Fruit fly (Drosophila melanogaster): ENCODE measurements around the gene CG3568.

CG3568 gene

DNA sequence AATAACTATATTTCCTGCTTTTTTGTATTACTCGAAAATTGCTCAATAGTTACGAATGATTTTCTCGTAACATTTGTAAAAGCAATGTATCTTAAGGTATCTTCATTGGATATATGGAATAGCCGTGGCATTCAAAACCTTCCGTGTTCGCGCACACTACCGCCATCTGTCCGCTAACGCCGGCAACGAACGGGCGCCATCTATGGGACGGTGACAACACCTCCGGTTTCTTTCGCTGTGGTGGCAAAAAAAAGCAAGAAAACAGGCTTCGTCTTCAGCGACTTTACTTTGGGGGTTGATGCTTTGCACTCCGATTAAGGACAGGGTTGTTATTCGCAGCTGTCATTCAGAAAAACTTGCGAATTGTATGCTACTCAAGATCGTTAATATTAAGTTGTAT is 35.3 kb upstream of the CG3568 start (continued):
- TF ChIP-seq CG11695 (GFP tag; IDR thresholded peaks at IDR 0.05) (0 out of 3 replicates have a peak, but pooled peaks have one; percentile 34), nerfin-1 (tag; optimal IDR thresholded peaks at IDR 0.05) (no peak), mirr (GFP tag; optimal IDR thresholded peaks at IDR 0.05) (peak; percentile 19), repo (GFP tag; optimal IDR thresholded peaks at IDR 0.05) (no peak), C15 (GFP tag; IDR thresholded peaks at IDR 0.05) (no peak), Deaf1 (tag; optimal IDR thresholded peaks at IDR 0.05) (no peak), ara (GFP tag; IDR thresholded peaks at IDR 0.05) (peak; percentile 65; the same call in 1 of the 2 replicates), E2f1 (GFP tag; IDR thresholded peaks at IDR 0.05) (peak; percentile 62), HHEX (GFP tag; optimal IDR thresholded peaks at IDR 0.05) (peak; percentile 8), ind (GFP tag; optimal IDR thresholded peaks at IDR 0.05) (peak; percentile 32), CG9609 (GFP tag; optimal IDR thresholded peaks at IDR 0.05) (peak; percentile 55), cwo (GFP tag; optimal IDR thresholded peaks at IDR 0.05) (no peak), CG13296 (GFP tag; optimal IDR thresholded peaks at IDR 0.05) (peak; percentile 12), ci (GFP tag; IDR thresholded peaks at IDR 0.05) (peak; percentile 91), slp2 (GFP tag; optimal IDR thresholded peaks at IDR 0.05) (peak; percentile 4), CoRest (tag; optimal IDR thresholded peaks at IDR 0.05) (peak; percentile 58), wdn (GFP tag; IDR thresholded peaks at IDR 0.05) (no peak), hbn (GFP tag; IDR thresholded peaks at IDR 0.05; ENCODE audit: partially characterized antibody) (no peak), Atf-2 (GFP tag; optimal IDR thresholded peaks at IDR 0.05) (peak; percentile 55), CG9932 (GFP tag; IDR thresholded peaks at IDR 0.05) (no peak), sd (tag; optimal IDR thresholded peaks at IDR 0.05) (no peak), bbx (GFP tag; IDR thresholded peaks at IDR 0.05; ENCODE audit: partially characterized antibody) (no peak), sc (optimal IDR thresholded peaks at IDR 0.05) (no peak), sc (GFP tag; optimal IDR thresholded peaks at IDR 0.05) (no peak), CG12219 (GFP tag; optimal IDR thresholded peaks at IDR 0.05) (peak; percentile 34), Med (GFP tag) (peak; percentile 85), fd3F (GFP tag; optimal IDR thresholded peaks at IDR 0.05) (peak; percentile 36), lab (GFP tag; optimal IDR thresholded peaks at IDR 0.05) (peak; percentile 39), grau (tag; optimal IDR thresholded peaks at IDR 0.05) (peak; percentile 53), pum (GFP tag; optimal IDR thresholded peaks at IDR 0.05) (peak; percentile 58), gro (GFP tag; optimal IDR thresholded peaks at IDR 0.05) (no peak), CG16815 (GFP tag; optimal IDR thresholded peaks at IDR 0.05) (peak; percentile 30), exex (tag; optimal IDR thresholded peaks at IDR 0.05) (no peak), Rfx (GFP tag; IDR thresholded peaks at IDR 0.05) (peak; percentile 66), NC2β (GFP tag; optimal IDR thresholded peaks at IDR 0.05) (peak; percentile 71), Fer2 (tag; optimal IDR thresholded peaks at IDR 0.05) (no peak), da (GFP tag; optimal IDR thresholded peaks at IDR 0.05) (peak; percentile 17), HLH3B (GFP tag; IDR thresholded peaks at IDR 0.05) (peak; percentile 41; the same call in 1 of the 2 replicates), CG11093 (GFP tag; IDR thresholded peaks at IDR 0.05) (no peak; the same call in 2 of the 3 replicates), ham (GFP tag; IDR thresholded peaks at IDR 0.05) (no peak), CG6791 (GFP tag; IDR thresholded peaks at IDR 0.05; ENCODE audit: partially characterized antibody) (no peak), nom (GFP tag; optimal IDR thresholded peaks at IDR 0.05) (peak; percentile 18), CG9876 (GFP tag; optimal IDR thresholded peaks at IDR 0.05) (peak; percentile 42), nerfin-2 (GFP tag; IDR thresholded peaks at IDR 0.05; ENCODE audit: partially characterized antibody) (no peak), CG6654 (GFP tag; optimal IDR thresholded peaks at IDR 0.05) (no peak), Gsc (GFP tag; IDR thresholded peaks at IDR 0.05) (no peak), CG10209 (GFP tag; optimal IDR thresholded peaks at IDR 0.05) (peak; percentile 8), lbe (GFP tag; optimal IDR thresholded peaks at IDR 0.05) (no peak), sisA (GFP tag; IDR thresholded peaks at IDR 0.05) (no peak; the same call in 1 of the 2 replicates), sens (GFP tag) (peak; percentile 90), NFAT (GFP tag; IDR thresholded peaks at IDR 0.05) (peak; percentile 44; the same call in 1 of the 2 replicates)
